Fruit fly (Drosophila melanogaster) whole organism, embryonic: ENCODE results near the gene pit.

Experiments used
- Awh ChIP-seq: fragments of 200-800 bp; sonication (Bioruptor generic); IDR thresholded peaks from 2 replicates; pipeline ENCODE4, ENCODE4 v1.3.6; 2022; ENCODE audit warnings: missing biosample characterization, missing genetic modification characterization
- Bdp1 ChIP-seq: fragments of 200-800 bp; sonication (Bioruptor generic); optimal IDR thresholded peaks from 3 replicates; lab custom pipeline; 2016; ENCODE audit warnings: missing biosample characterization, missing genetic modification characterization
- CG10431 ChIP-seq: fragments of 200-800 bp; sonication (Bioruptor generic); optimal IDR thresholded peaks from 3 replicates; lab custom pipeline; 2018; ENCODE audit warnings: missing biosample characterization, mild to moderate bottlenecking, missing genetic modification characterization
- CG10462 ChIP-seq: fragments of 200-800 bp; sonication (Bioruptor generic); optimal IDR thresholded peaks from 2 replicates; lab custom pipeline; 2016; ENCODE audit warnings: missing biosample characterization, missing genetic modification characterization
- CG12299 ChIP-seq: fragments of 200-800 bp; sonication (Bioruptor generic); optimal IDR thresholded peaks from 2 replicates; lab custom pipeline; 2018; ENCODE audit warnings: missing biosample characterization, mild to moderate bottlenecking, missing genetic modification characterization
- CG13123 ChIP-seq: fragments of 200-800 bp; sonication (Bioruptor generic); optimal IDR thresholded peaks from 2 replicates; lab custom pipeline; 2016; ENCODE audit warnings: missing biosample characterization, missing genetic modification characterization
- CG13624 ChIP-seq: fragments of 200-800 bp; sonication (Bioruptor generic); optimal IDR thresholded peaks from 2 replicates; lab custom pipeline; 2016; ENCODE audit warnings: missing biosample characterization, missing genetic modification characterization
- CG15696 ChIP-seq: fragments of 200-800 bp; sonication (Bioruptor generic); optimal IDR thresholded peaks from 2 replicates; lab custom pipeline; 2019; ENCODE audit warnings: missing biosample characterization, mild to moderate bottlenecking, missing genetic modification characterization, moderate library complexity
- CG17359 ChIP-seq: fragments of 200-800 bp; sonication (Bioruptor generic); optimal IDR thresholded peaks from 3 replicates; lab custom pipeline; 2018; ENCODE audit warnings: missing biosample characterization, mild to moderate bottlenecking, missing genetic modification characterization, moderate library complexity
- CG17361 ChIP-seq: fragments of 200-800 bp; sonication (Bioruptor generic); IDR thresholded peaks from 3 replicates; pipeline ENCODE4 v1.3.6; 2022; ENCODE audit warnings: missing biosample characterization, missing genetic modification characterization
- CG18262 ChIP-seq: fragments of 200-800 bp; optimal IDR thresholded peaks from 3 replicates; lab custom pipeline; 2019; ENCODE audit warnings: missing biosample characterization, mild to moderate bottlenecking, missing genetic modification characterization, moderate library complexity
- CG18599 ChIP-seq: fragments of 200-800 bp; sonication (Bioruptor generic); optimal IDR thresholded peaks from 3 replicates; lab custom pipeline; 2017; ENCODE audit warnings: missing biosample characterization, missing genetic modification characterization, mild to moderate bottlenecking, moderate library complexity, missing genetic modification reagents
- CG30431 ChIP-seq: fragments of 200-800 bp; sonication (Bioruptor generic); optimal IDR thresholded peaks from 2 replicates; lab custom pipeline; 2017; ENCODE audit warnings: missing biosample characterization, missing genetic modification characterization
- CG31388 ChIP-seq: fragments of 200-800 bp; sonication (Bioruptor generic); optimal IDR thresholded peaks from 2 replicates; lab custom pipeline; 2016; ENCODE audit warnings: missing biosample characterization, missing genetic modification characterization
- CG32767 ChIP-seq: fragments of 200-800 bp; sonication (Bioruptor generic); IDR thresholded peaks from 2 replicates; pipeline ENCODE4 v1.3.6; 2022; ENCODE audit warnings: missing biosample characterization, missing genetic modification characterization
- CG32772 ChIP-seq: fragments of 200-800 bp; sonication (Bioruptor generic); IDR thresholded peaks from 2 replicates; pipeline ENCODE4 v1.3.6; 2022; ENCODE audit warnings: missing biosample characterization, missing genetic modification characterization
- CG6683 ChIP-seq: fragments of 200-800 bp; sonication (Bioruptor generic); optimal IDR thresholded peaks from 2 replicates; lab custom pipeline; 2017; ENCODE audit warnings: missing biosample characterization, mild to moderate bottlenecking, missing genetic modification characterization, missing genetic modification reagents
- CG7928 ChIP-seq: fragments of 200-800 bp; sonication (Bioruptor generic); optimal IDR thresholded peaks from 2 replicates; lab custom pipeline; 2017; ENCODE audit warnings: missing biosample characterization, mild to moderate bottlenecking, missing genetic modification characterization
- CG9727 ChIP-seq: fragments of 200-800 bp; sonication (Bioruptor generic); optimal IDR thresholded peaks from 3 replicates; lab custom pipeline; 2017; ENCODE audit warnings: missing biosample characterization, mild to moderate bottlenecking, missing genetic modification characterization
- CG9932 ChIP-seq: fragments of 200-800 bp; sonication (Bioruptor generic); IDR thresholded peaks from 2 replicates; pipeline ENCODE4 v1.3.6; 2022; ENCODE audit warnings: missing biosample characterization, missing genetic modification characterization
- CoRest ChIP-seq: fragments of 200-800 bp; sonication (Bioruptor generic); optimal IDR thresholded peaks from 3 replicates; lab custom pipeline; 2018; ENCODE audit warnings: missing biosample characterization, mild to moderate bottlenecking, missing genetic modification characterization, moderate library complexity
- Doc2 ChIP-seq: fragments of 200-800 bp; sonication (Bioruptor generic); IDR thresholded peaks from 2 replicates; pipeline ENCODE4 v1.3.6; 2022; ENCODE audit warnings: missing biosample characterization, missing genetic modification characterization
- Drgx ChIP-seq: fragments of 200-800 bp; sonication (Bioruptor generic); IDR thresholded peaks from 2 replicates; pipeline ENCODE4 v1.3.6; 2022; ENCODE audit warnings: missing biosample characterization, missing genetic modification characterization
- E2f2 ChIP-seq: fragments of 200-800 bp; sonication (Bioruptor generic); IDR thresholded peaks from 2 replicates; pipeline ENCODE4 v1.3.6; 2022; ENCODE audit warnings: missing biosample characterization, missing genetic modification characterization
- Eip74EF ChIP-seq, 2 experiments: fragments of 200-800 bp in 1 of 2; fragments of >200 bp in 1 of 2; sonication (Bioruptor generic) in 1 of 2; optimal IDR thresholded peaks; 2 replicates each; lab custom pipeline; 2017 to 2019; ENCODE audit warnings: missing biosample characterization in 2 of 2, missing genetic modification characterization in 2 of 2, mild to moderate bottlenecking in 1 of 2, moderate library complexity in 1 of 2
- Elba2 ChIP-seq: fragments of 200-800 bp; sonication (Bioruptor generic); optimal IDR thresholded peaks from 3 replicates; lab custom pipeline; 2016; ENCODE audit warnings: missing biosample characterization, missing genetic modification characterization
- Hsf ChIP-seq: fragments of 200-800 bp; sonication (Bioruptor generic); optimal IDR thresholded peaks from 3 replicates; lab custom pipeline; 2016; ENCODE audit warnings: missing biosample characterization, missing genetic modification characterization
- Mrtf ChIP-seq: fragments of 200-800 bp; sonication (Bioruptor generic); IDR thresholded peaks from 3 replicates; pipeline ENCODE4 v1.3.6; 2022; ENCODE audit warnings: missing biosample characterization, missing genetic modification characterization
- Nf-YC ChIP-seq: fragments of 200-800 bp; optimal IDR thresholded peaks from 3 replicates; lab custom pipeline; 2019; ENCODE audit warnings: missing biosample characterization, mild to moderate bottlenecking, missing genetic modification characterization, moderate library complexity
- Side ChIP-seq: fragments of 200-800 bp; sonication (Bioruptor generic); optimal IDR thresholded peaks from 2 replicates; lab custom pipeline; 2016; ENCODE audit warnings: missing biosample characterization, missing genetic modification characterization
- Sry-β ChIP-seq: fragments of 200-800 bp; sonication (Bioruptor generic); optimal IDR thresholded peaks from 2 replicates; lab custom pipeline; 2018; ENCODE audit warnings: missing biosample characterization, mild to moderate bottlenecking, missing genetic modification characterization, moderate library complexity
- Usf ChIP-seq: fragments of 200-800 bp; sonication (Bioruptor generic); optimal IDR thresholded peaks from 2 replicates; lab custom pipeline; 2017; ENCODE audit warnings: missing genotype, missing biosample characterization, missing genetic modification characterization
- ab ChIP-seq: fragments of 200-800 bp; sonication (Bioruptor generic); optimal IDR thresholded peaks from 2 replicates; lab custom pipeline; 2016; ENCODE audit warnings: missing biosample characterization, missing genetic modification characterization
- aop ChIP-seq: fragments of 200-800 bp; sonication (Bioruptor generic); IDR thresholded peaks from 2 replicates; pipeline ENCODE4 v1.3.6; 2022; ENCODE audit warnings: missing biosample characterization, missing genetic modification characterization
- bsh ChIP-seq, 2 experiments: fragments of 200-800 bp; sonication (Bioruptor generic); optimal IDR thresholded peaks; 2 replicates each; lab custom pipeline; 2017 to 2018; ENCODE audit warnings: mild to moderate bottlenecking in 2 of 2, missing biosample characterization in 2 of 2, missing genetic modification characterization in 2 of 2, moderate library complexity in 1 of 2
- esg ChIP-seq: fragments of 200-800 bp; sonication (Bioruptor generic); conservative IDR thresholded peaks from 2 replicates; pipeline ENCODE4 v1.3.6; 2022; ENCODE audit warnings: missing biosample characterization, missing genetic modification characterization
- eve ChIP-seq, 2 experiments: fragments of >200 bp; optimal IDR thresholded peaks; 2 replicates each; lab custom pipeline; 2017; ENCODE audit warnings: missing biosample characterization in 2 of 2, missing genetic modification characterization in 2 of 2
- fd3F ChIP-seq: fragments of 200-800 bp; sonication (Bioruptor generic); optimal IDR thresholded peaks from 2 replicates; lab custom pipeline; 2018; ENCODE audit warnings: missing biosample characterization, mild to moderate bottlenecking, missing genetic modification characterization, moderate library complexity
- grau ChIP-seq: fragments of 200-800 bp; optimal IDR thresholded peaks from 3 replicates; lab custom pipeline; 2019; ENCODE audit warnings: missing biosample characterization, mild to moderate bottlenecking, missing genetic modification characterization, moderate library complexity
- gro ChIP-seq: fragments of 200-800 bp; sonication (Bioruptor generic); optimal IDR thresholded peaks from 2 replicates; lab custom pipeline; 2016; ENCODE audit warnings: missing biosample characterization, missing genetic modification characterization
- hbn ChIP-seq: fragments of 200-800 bp; sonication (Bioruptor generic); IDR thresholded peaks from 2 replicates; pipeline ENCODE4 v1.3.6; 2022; ENCODE audit warnings: missing biosample characterization, missing genetic modification characterization; ENCODE audit not compliant: partially characterized antibody
- insv ChIP-seq, 2 experiments: fragments of 200-800 bp; sonication (Bioruptor generic); optimal IDR thresholded peaks; 3 replicates each; lab custom pipeline; 2016 to 2018; ENCODE audit warnings: missing biosample characterization in 2 of 2, missing genetic modification characterization in 2 of 2
- klu ChIP-seq: fragments of 200-800 bp; sonication (Bioruptor generic); IDR thresholded peaks from 2 replicates; pipeline ENCODE4 v1.3.6; 2022; ENCODE audit warnings: missing biosample characterization, missing genetic modification characterization
- luna ChIP-seq: fragments of 200-800 bp; sonication (Bioruptor generic); optimal IDR thresholded peaks from 2 replicates; lab custom pipeline; 2016; ENCODE audit warnings: missing biosample characterization, missing genetic modification characterization
- org-1 ChIP-seq: fragments of 200-800 bp; sonication (Bioruptor generic); optimal IDR thresholded peaks from 2 replicates; lab custom pipeline; 2017; ENCODE audit warnings: missing biosample characterization, missing genetic modification characterization
- sd ChIP-seq: fragments of 200-800 bp; sonication (Bioruptor generic); optimal IDR thresholded peaks from 3 replicates; lab custom pipeline; 2018; ENCODE audit warnings: missing biosample characterization, mild to moderate bottlenecking, missing genetic modification characterization, moderate library complexity
- trh ChIP-seq: fragments of 200-800 bp; sonication (Bioruptor generic); optimal IDR thresholded peaks from 2 replicates; lab custom pipeline; 2016; ENCODE audit warnings: missing biosample characterization, missing genetic modification characterization
- ttk ChIP-seq: fragments of 200-800 bp; sonication (Bioruptor generic); IDR thresholded peaks from 2 replicates; pipeline ENCODE4 v2.1.2; 2022; ENCODE audit warnings: missing biosample characterization, missing genetic modification characterization
- vfl ChIP-seq: fragments of 200-800 bp; sonication (Bioruptor generic); optimal IDR thresholded peaks from 2 replicates; lab custom pipeline; 2016; ENCODE audit warnings: missing biosample characterization, missing genetic modification characterization
- zen ChIP-seq: fragments of 200-800 bp; sonication (Bioruptor generic); optimal IDR thresholded peaks from 3 replicates; lab custom pipeline; 2018; ENCODE audit warnings: missing biosample characterization, mild to moderate bottlenecking, missing genetic modification characterization, moderate library complexity

pit gene

DNA sequence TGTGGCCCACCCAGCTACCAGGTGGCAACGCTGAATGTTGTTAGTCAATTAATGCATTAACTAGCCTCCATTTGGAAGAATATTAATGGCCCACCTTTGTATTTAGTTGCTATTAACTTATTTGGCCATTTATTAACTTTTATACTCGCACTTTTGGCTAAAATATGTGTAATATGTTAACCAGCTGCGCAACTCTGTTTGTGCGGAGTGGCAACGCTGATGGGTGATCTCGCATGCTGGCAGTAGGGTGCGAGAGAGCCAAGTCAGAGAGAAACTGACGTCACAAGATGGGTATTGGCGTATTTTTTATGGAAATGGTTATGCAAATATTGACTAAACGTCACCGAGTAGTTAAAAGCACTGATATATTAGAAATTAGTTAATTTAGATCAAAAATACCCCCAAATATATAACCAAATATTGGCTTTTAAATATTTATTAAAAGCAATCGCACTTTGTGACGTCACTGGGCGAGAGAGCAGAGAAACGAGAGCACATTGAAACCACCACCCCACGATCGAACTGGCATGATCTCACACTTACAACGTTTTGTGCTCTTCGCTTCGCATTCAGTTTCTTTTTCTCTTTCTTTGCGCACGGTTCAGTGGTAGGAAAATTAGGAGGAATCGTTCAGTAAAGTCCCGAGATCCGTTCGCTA is 7.7 kb downstream of the pit start, which contains the start of gene how (continued):
- TF ChIP-seq CG10462 (GFP tag; lab: Kevin White, UChicago), result no peak
- no peak for TF ChIP-seq fd3F (GFP tag; lab: Kevin White, UChicago)
- TF ChIP-seq Eip74EF (GFP tag; optimal IDR thresholded peaks at IDR 0.05; lab: Kevin White, UChicago), result no peak
- no peak for TF ChIP-seq CG30431 (GFP tag; lab: Kevin White, UChicago)
- no peak for TF ChIP-seq esg (GFP tag; lab: Robert Waterston, UW)
- TF ChIP-seq CoRest (tag; lab: Kevin White, UChicago), result peak; percentile 56
- TF ChIP-seq CG9727 (GFP tag; lab: Kevin White, UChicago), result peak; percentile 44
- peak; percentile 48 for TF ChIP-seq CG18262 (tag; lab: Kevin White, UChicago)
- no peak for TF ChIP-seq org-1 (GFP tag; lab: Kevin White, UChicago)
- peak in 1 of 2 experiments; percentile 6 for TF ChIP-seq bsh (GFP tag; optimal IDR thresholded peaks at IDR 0.05; lab: Kevin White, UChicago)
- TF ChIP-seq Side (GFP tag; lab: Kevin White, UChicago), result no peak
- TF ChIP-seq CG13624 (GFP tag; lab: Kevin White, UChicago), result peak; percentile 22
- no peak for TF ChIP-seq aop (GFP tag; lab: Robert Waterston, UW)
- TF ChIP-seq klu (GFP tag; lab: Robert Waterston, UW), result no peak
- no peak for TF ChIP-seq ab (GFP tag; lab: Kevin White, UChicago)
- no peak for TF ChIP-seq Elba2 (GFP tag; lab: Kevin White, UChicago)
- TF ChIP-seq CG17359, result no peak
- TF ChIP-seq CG13123 (GFP tag; lab: Kevin White, UChicago), result no peak
- no peak for TF ChIP-seq Bdp1 (GFP tag; lab: Kevin White, UChicago)
- no peak for TF ChIP-seq hbn
- peak in 1 of 2 experiments; percentile 5 for TF ChIP-seq insv (GFP tag; optimal IDR thresholded peaks at IDR 0.05; lab: Kevin White, UChicago)
- TF ChIP-seq CG7928 (GFP tag; lab: Kevin White, UChicago), result no peak
- no peak for TF ChIP-seq CG32772
- TF ChIP-seq ttk (GFP tag; lab: Robert Waterston, UW), result no peak
- TF ChIP-seq CG6683 (GFP tag; lab: Kevin White, UChicago), result no peak
- no peak for TF ChIP-seq CG15696 (tag; lab: Kevin White, UChicago)
- no peak for TF ChIP-seq gro (GFP tag; lab: Kevin White, UChicago)
- TF ChIP-seq Mrtf, result no peak
- TF ChIP-seq Doc2 (GFP tag; lab: Robert Waterston, UW), result no peak
- peak; percentile 1 for TF ChIP-seq zen (tag; lab: Kevin White, UChicago)
- peak; percentile 36 for TF ChIP-seq CG10431 (GFP tag; lab: Kevin White, UChicago)
- TF ChIP-seq eve (GFP tag; optimal IDR thresholded peaks at IDR 0.05; lab: Kevin White, UChicago), result no peak
- TF ChIP-seq grau, result peak; percentile 6
- no peak for TF ChIP-seq CG31388 (GFP tag; lab: Kevin White, UChicago)
- no peak for TF ChIP-seq luna (GFP tag; lab: Kevin White, UChicago)
- TF ChIP-seq Usf (GFP tag; lab: Kevin White, UChicago), result no peak
- no peak for TF ChIP-seq CG12299 (tag; lab: Kevin White, UChicago)
- no peak for TF ChIP-seq Drgx
- TF ChIP-seq sd (tag; lab: Kevin White, UChicago), result peak; percentile 42
- no peak for TF ChIP-seq vfl (GFP tag; lab: Kevin White, UChicago)
- TF ChIP-seq CG9932 (GFP tag; lab: Robert Waterston, UW), result peak; percentile 39; the same call in 1 of the 2 replicates
- TF ChIP-seq CG18599 (GFP tag; lab: Kevin White, UChicago), result peak; percentile 31
- no peak for TF ChIP-seq CG32767 (GFP tag; lab: Robert Waterston, UW)
- peak; percentile 79 for TF ChIP-seq Sry-β (GFP tag; lab: Kevin White, UChicago)
- peak; percentile 37 for TF ChIP-seq Nf-YC
- no peak for TF ChIP-seq trh (GFP tag; lab: Kevin White, UChicago)
- TF ChIP-seq Hsf (GFP tag; lab: Kevin White, UChicago), result peak; percentile 10
- 0 out of 3 replicates have a peak, but pooled peaks have one; percentile 24 for TF ChIP-seq CG17361 (GFP tag; lab: Robert Waterston, UW)
- peak; percentile 95 for TF ChIP-seq E2f2
- no peak for TF ChIP-seq Awh (GFP tag; lab: Robert Waterston, UW)
